Worm (Caenorhabditis elegans): ENCODE results near the gene Y32H12A.7.

Y32H12A.7 gene

DNA sequence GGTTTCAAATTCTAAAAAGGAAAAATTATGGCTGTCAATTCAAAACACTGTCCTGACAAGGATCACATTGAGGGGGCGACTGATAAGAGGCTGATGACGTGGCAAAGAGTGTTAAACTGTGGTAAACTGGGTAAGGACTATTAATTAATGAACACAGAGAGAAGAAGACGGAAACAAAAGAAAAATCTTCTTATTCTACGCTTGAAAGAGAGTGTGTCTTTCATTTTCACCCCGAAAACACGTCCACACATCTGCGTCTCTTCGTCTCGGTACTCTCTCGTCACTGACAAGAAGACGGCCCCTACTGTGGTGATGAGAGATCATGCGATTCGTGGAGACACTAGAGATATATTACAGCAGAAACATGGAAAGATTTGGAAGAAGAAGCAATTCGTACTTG, 36.2 kb upstream of the Y32H12A.7 start:
- TF ChIP-seq lsy-2 (tag; optimal IDR thresholded peaks at IDR 0.05) (peak in 1 of 2 experiments; percentile 18), F49E8.2 (tag; optimal IDR thresholded peaks at IDR 0.05; ENCODE audit: borderline replicate concordance) (no peak), pha-4 (GFP tag; IDR thresholded peaks at IDR 0.05) (0 out of 2 replicates have a peak, but pooled peaks have one; percentile 5), pha-4 (tag; optimal IDR thresholded peaks at IDR 0.05) (no peak), lin-1 (GFP tag; IDR thresholded peaks at IDR 0.05) (peak; percentile 45; the same call in 1 of the 2 replicates), mep-1 (tag; optimal IDR thresholded peaks at IDR 0.05) (peak; percentile 64), ztf-7 (tag; optimal IDR thresholded peaks at IDR 0.05) (no peak), unc-62 (GFP tag; optimal IDR thresholded peaks at IDR 0.05 in 1 of 2) (peak in 1 of 2 experiments; percentile 22), unc-62 (tag; optimal IDR thresholded peaks at IDR 0.05) (no peak), attf-4 (tag; optimal IDR thresholded peaks at IDR 0.05) (no peak), dmd-6 (GFP tag; IDR thresholded peaks at IDR 0.05) (peak; percentile 71), gei-8 (GFP tag; optimal IDR thresholded peaks at IDR 0.05) (no peak), mes-2 (tag; optimal IDR thresholded peaks at IDR 0.05; ENCODE audit: poor library complexity, severe bottlenecking) (peak; percentile 24), daf-16 (GFP tag; optimal IDR thresholded peaks at IDR 0.05) (no peak), daf-16 (tag; optimal IDR thresholded peaks at IDR 0.05) (peak; percentile 67), dmd-9 (GFP tag; IDR thresholded peaks at IDR 0.05) (no peak), nhr-28 (tag; optimal IDR thresholded peaks at IDR 0.05) (peak; percentile 56), skn-1 (tag; optimal IDR thresholded peaks at IDR 0.05) (no peak), hlh-11 (tag; optimal IDR thresholded peaks at IDR 0.05) (peak; percentile 72), ceh-82 (tag; optimal IDR thresholded peaks at IDR 0.05) (no peak), pqm-1 (tag; optimal IDR thresholded peaks at IDR 0.05) (peak; percentile 25), nhr-11 (tag; optimal IDR thresholded peaks at IDR 0.05) (peak; percentile 20), hif-1 (tag; optimal IDR thresholded peaks at IDR 0.05) (peak in 1 of 2 experiments; percentile 18), D1046.2 (GFP tag; IDR thresholded peaks at IDR 0.05) (no peak), dve-1 (tag; optimal IDR thresholded peaks at IDR 0.05; ENCODE audit: insufficient read depth) (peak; percentile 46), rbr-2 (tag; optimal IDR thresholded peaks at IDR 0.05) (peak; percentile 27), nhr-48 (tag; optimal IDR thresholded peaks at IDR 0.05) (peak; percentile 13), hmg-1.1 (GFP tag; IDR thresholded peaks at IDR 0.05) (0 out of 2 replicates have a peak, but pooled peaks have one; percentile 11), lin-38 (GFP tag; IDR thresholded peaks at IDR 0.05) (peak; percentile 33; the same call in 1 of the 2 replicates), mxl-3 (GFP tag; optimal IDR thresholded peaks at IDR 0.05) (peak; percentile 61), hlh-30 (tag; optimal IDR thresholded peaks at IDR 0.05; ENCODE audit: insufficient read depth) (peak; percentile 13), mdl-1 (tag; optimal IDR thresholded peaks at IDR 0.05) (peak in 1 of 2 experiments; percentile 34), F10B5.3 (tag; optimal IDR thresholded peaks at IDR 0.05) (no peak), mdt-29 (GFP tag; IDR thresholded peaks at IDR 0.05) (no peak)

DNA sequence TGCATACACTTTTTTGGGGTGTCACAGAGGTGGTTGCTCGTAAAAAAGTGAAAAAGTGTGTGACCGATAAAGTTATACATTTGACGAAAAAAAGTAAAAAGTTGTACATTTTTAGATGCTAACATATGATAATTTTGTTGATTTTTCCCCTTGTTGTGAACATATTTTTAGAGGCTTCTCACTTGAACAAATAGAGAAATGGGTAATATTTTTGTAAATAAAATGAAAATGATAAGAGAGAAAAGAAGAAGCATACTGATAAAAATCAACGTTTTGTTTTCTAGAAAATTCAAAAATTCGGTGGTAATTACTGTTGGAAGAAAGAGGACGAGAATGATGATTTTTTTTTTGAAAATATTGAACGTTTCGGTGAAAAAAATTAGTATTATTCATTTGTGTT, 35.1 kb upstream of the Y32H12A.7 start:
- TF ChIP-seq dve-1 (tag; optimal IDR thresholded peaks at IDR 0.05; ENCODE audit: insufficient read depth), result peak; percentile 56
- TF ChIP-seq nhr-6 (tag; optimal IDR thresholded peaks at IDR 0.05), result no peak
- TF ChIP-seq mes-2 (tag; optimal IDR thresholded peaks at IDR 0.05; ENCODE audit: poor library complexity, severe bottlenecking), result no peak
- TF ChIP-seq F49E8.2 (tag; optimal IDR thresholded peaks at IDR 0.05; ENCODE audit: borderline replicate concordance), result no peak
- TF ChIP-seq pqm-1 (tag; optimal IDR thresholded peaks at IDR 0.05), result peak; percentile 9
- TF ChIP-seq F26F4.8 (GFP tag; conservative IDR thresholded peaks at IDR 0.05), result no peak
- no peak for TF ChIP-seq dmd-9 (GFP tag; IDR thresholded peaks at IDR 0.05)
- TF ChIP-seq php-3 (GFP tag; IDR thresholded peaks at IDR 0.05), result 0 out of 2 replicates have a peak, but pooled peaks have one; percentile 18
- TF ChIP-seq daf-16 (GFP tag; optimal IDR thresholded peaks at IDR 0.05), result no peak
- peak; percentile 93 for TF ChIP-seq daf-16 (tag; optimal IDR thresholded peaks at IDR 0.05)
- no peak for TF ChIP-seq fkh-10 (GFP tag; optimal IDR thresholded peaks at IDR 0.05)
- TF ChIP-seq nhr-25 (tag; optimal IDR thresholded peaks at IDR 0.05; ENCODE audit: borderline replicate concordance, insufficient read depth), result no peak
- peak; percentile 16 for TF ChIP-seq hlh-11 (tag; optimal IDR thresholded peaks at IDR 0.05)

All from whole organism, L4 larva.